Worm (Caenorhabditis elegans) whole organism, L4 larva: ENCODE data around the gene shpk-1.
A peak's percentile ranks its signal among the peaks of the same experiment; 100 is the strongest.

Experiments
- F44E2.7 ChIP-seq: fragments of 200-800 bp; sonication (Bioruptor generic); IDR thresholded peaks from 2 replicates; pipeline ENCODE4 v2.1.2; 2022; ENCODE audit warnings: missing genetic modification characterization, missing compliant biosample characterization
- aha-1 ChIP-seq: fragments of 150-350 bp; peaks from one replicate; lab custom pipeline; 2014; ENCODE audit warnings: missing biosample characterization, missing genetic modification characterization
- ama-1 ChIP-seq: fragments of 150-350 bp; optimal IDR thresholded peaks from 2 replicates; lab custom pipeline; 2014; ENCODE audit warnings: inconsistent platforms, mixed read lengths
- ceh-82 ChIP-seq: sonication (generic microtip); optimal IDR thresholded peaks from 2 replicates; lab custom pipeline; 2017; ENCODE audit warnings: missing biosample characterization, missing genetic modification characterization
- ces-1 ChIP-seq: fragments of 150-350 bp; sonication (generic microtip); optimal IDR thresholded peaks from 4 replicates; lab custom pipeline; 2014; ENCODE audit warnings: missing biosample characterization, missing genetic modification reagents, missing genetic modification characterization
- cey-2 ChIP-seq: sonication (generic microtip); optimal IDR thresholded peaks from 3 replicates; lab custom pipeline; 2017; ENCODE audit warnings: missing genetic modification characterization, mild to moderate bottlenecking, missing compliant biosample characterization, antibody characterized with exemption, borderline replicate concordance; ENCODE audit not compliant: insufficient read depth
- daf-12 ChIP-seq: fragments of 150-350 bp; optimal IDR thresholded peaks from 2 replicates; lab custom pipeline; 2014; ENCODE audit warnings: missing biosample characterization, missing genetic modification reagents, missing genetic modification characterization
- daf-16 ChIP-seq, 3 experiments: sonication (generic microtip); optimal IDR thresholded peaks; 2 replicates each; lab custom pipeline; 2016 to 2017; ENCODE audit warnings: missing genetic modification characterization in 3 of 3, missing genetic modification reagents in 3 of 3, mild to moderate bottlenecking in 2 of 3, missing compliant biosample characterization in 2 of 3, missing biosample characterization in 1 of 3, moderate library complexity in 1 of 3
- dmd-9 ChIP-seq: fragments of 200-800 bp; sonication (Bioruptor generic); IDR thresholded peaks from 2 replicates; pipeline ENCODE4 v1.3.6; 2022; ENCODE audit warnings: missing genetic modification reagents, missing genetic modification characterization, missing compliant biosample characterization
- dpl-1 ChIP-seq: fragments of 150-350 bp; optimal IDR thresholded peaks from 2 replicates; lab custom pipeline; 2014; ENCODE audit warnings: missing biosample characterization, missing genetic modification reagents, missing genetic modification characterization
- dve-1 ChIP-seq: sonication (generic microtip); optimal IDR thresholded peaks from 2 replicates; lab custom pipeline; 2017; ENCODE audit warnings: antibody characterized with exemption, mild to moderate bottlenecking, missing genetic modification characterization, missing compliant biosample characterization; ENCODE audit not compliant: insufficient read depth
- egl-43 ChIP-seq: fragments of 200-800 bp; sonication (Bioruptor generic); IDR thresholded peaks from 2 replicates; pipeline ENCODE4 v1.3.6; 2022; ENCODE audit warnings: missing genetic modification reagents, missing genetic modification characterization, missing compliant biosample characterization
- gei-8 ChIP-seq: fragments of 200-800 bp; sonication (Bioruptor generic); optimal IDR thresholded peaks from 2 replicates; lab custom pipeline; 2018; ENCODE audit warnings: mild to moderate bottlenecking, missing genetic modification characterization, missing compliant biosample characterization
- lin-38 ChIP-seq: fragments of 200-800 bp; sonication (Bioruptor generic); IDR thresholded peaks from 2 replicates; pipeline ENCODE4 v1.3.6; 2022; ENCODE audit warnings: missing genetic modification reagents, missing genetic modification characterization, missing compliant biosample characterization
- lin-39 ChIP-seq: fragments of 150-350 bp; optimal IDR thresholded peaks from 2 replicates; lab custom pipeline; 2014; ENCODE audit warnings: missing biosample characterization, missing genetic modification reagents, missing genetic modification characterization
- mxl-2 ChIP-seq: fragments of 200-800 bp; sonication (Bioruptor generic); conservative IDR thresholded peaks from 2 replicates; pipeline ENCODE4 v1.3.6; 2022; ENCODE audit warnings: missing genetic modification reagents, missing genetic modification characterization, missing compliant biosample characterization
- mxl-3 ChIP-seq: fragments of 200-800 bp; sonication (Bioruptor generic); optimal IDR thresholded peaks from 2 replicates; lab custom pipeline; 2018; ENCODE audit warnings: mild to moderate bottlenecking, missing genetic modification characterization, missing compliant biosample characterization
- nhr-10 ChIP-seq: fragments of 150-350 bp; optimal IDR thresholded peaks from 2 replicates; lab custom pipeline; 2014; ENCODE audit warnings: missing biosample characterization, missing genetic modification characterization
- nhr-102 ChIP-seq: sonication (generic microtip); optimal IDR thresholded peaks from 2 replicates; lab custom pipeline; 2016; ENCODE audit warnings: mild to moderate bottlenecking, missing genetic modification characterization, moderate library complexity, missing compliant biosample characterization
- nhr-237 ChIP-seq: sonication (generic microtip); optimal IDR thresholded peaks from 2 replicates; lab custom pipeline; 2017; ENCODE audit warnings: missing biosample characterization, missing genetic modification characterization
- nhr-77 ChIP-seq: fragments of 150-350 bp; optimal IDR thresholded peaks from 2 replicates; lab custom pipeline; 2014; ENCODE audit warnings: missing biosample characterization, missing genetic modification characterization
- pqm-1 ChIP-seq: sonication (generic microtip); optimal IDR thresholded peaks from 2 replicates; lab custom pipeline; 2017; ENCODE audit warnings: missing biosample characterization, missing genetic modification characterization
- sdz-12 ChIP-seq: fragments of 200-800 bp; sonication (Bioruptor generic); optimal IDR thresholded peaks from 2 replicates; lab custom pipeline; 2018; ENCODE audit warnings: mild to moderate bottlenecking, missing genetic modification characterization, missing compliant biosample characterization
- set-16 ChIP-seq: fragments of 200-800 bp; sonication (Bioruptor generic); IDR thresholded peaks from 2 replicates; pipeline ENCODE4 v1.3.6; 2022; ENCODE audit warnings: missing genetic modification reagents, missing genetic modification characterization, missing compliant biosample characterization
- snpc-4 ChIP-seq: fragments of 150-350 bp; optimal IDR thresholded peaks from 2 replicates; lab custom pipeline; 2014; ENCODE audit warnings: missing biosample characterization, missing genetic modification characterization
- spr-1 ChIP-seq: sonication (generic microtip); optimal IDR thresholded peaks from 2 replicates; lab custom pipeline; 2016; ENCODE audit warnings: mild to moderate bottlenecking, missing genetic modification characterization, missing compliant biosample characterization
- tra-1 ChIP-seq: fragments of 200-800 bp; sonication (Bioruptor generic); IDR thresholded peaks from 2 replicates; pipeline ENCODE4 v1.3.6; 2022; ENCODE audit warnings: missing genetic modification reagents, missing genetic modification characterization, missing compliant biosample characterization
- unc-62 ChIP-seq, 3 experiments: fragments of 150-350 bp in 1 of 3; sonication (generic microtip); optimal IDR thresholded peaks in 2 of 3; peaks in 1 of 3; 1 replicate in 1 of 3; 2 replicates in 2 of 3; lab custom pipeline; 2014 to 2017; ENCODE audit warnings: missing biosample characterization in 3 of 3, missing genetic modification characterization in 3 of 3, missing genetic modification reagents in 3 of 3, missing genotype in 1 of 3
- vab-7 ChIP-seq: fragments of 200-800 bp; sonication (Bioruptor generic); IDR thresholded peaks from 2 replicates; pipeline ENCODE4 v1.3.6; 2022; ENCODE audit warnings: missing genetic modification reagents, missing genetic modification characterization, missing compliant biosample characterization
- zip-2 ChIP-seq: fragments of 150-350 bp; optimal IDR thresholded peaks from 2 replicates; lab custom pipeline; 2014; ENCODE audit warnings: missing biosample characterization, missing genetic modification characterization

The shpk-1 gene

ce11 chrIII:13606016-13606530 lies 1.7 kb upstream of the shpk-1 start, which contains the start of gene act-5 (continued):
- TF ChIP-seq nhr-77 (tag; lab: Kevin White, UChicago) (peak; percentile 77), snpc-4 (no peak), nhr-102 (tag; lab: Kevin White, UChicago) (peak; percentile 74), dpl-1 (GFP tag; lab: Kevin White, UChicago) (no peak)

- no peak for TF ChIP-seq zip-2 (tag; lab: Kevin White, UChicago)
- no peak for TF ChIP-seq lin-38
- no peak for TF ChIP-seq unc-62 (GFP tag; optimal IDR thresholded peaks at IDR 0.05 in 1 of 2; lab: Kevin White, UChicago)
- no peak for TF ChIP-seq unc-62 (tag; optimal IDR thresholded peaks at IDR 0.05; lab: Kevin White, UChicago)
- TF ChIP-seq daf-16 (GFP tag; optimal IDR thresholded peaks at IDR 0.05; lab: Kevin White, UChicago) = no peak
- peak; percentile 37 for TF ChIP-seq daf-16 (tag; optimal IDR thresholded peaks at IDR 0.05; lab: Kevin White, UChicago)
- no peak for TF ChIP-seq gei-8
- no peak for TF ChIP-seq ces-1 (GFP tag; lab: Kevin White, UChicago)
- TF ChIP-seq spr-1 (tag; lab: Kevin White, UChicago) = no peak
- TF ChIP-seq lin-39 (tag; lab: Kevin White, UChicago) = no peak
- TF ChIP-seq ceh-82 (tag; lab: Kevin White, UChicago) = no peak
- TF ChIP-seq dve-1 = peak; percentile 23
- TF ChIP-seq nhr-237 = no peak
- TF ChIP-seq nhr-10 (tag; lab: Kevin White, UChicago) = no peak
- TF ChIP-seq pqm-1 = peak; percentile 28
Measured at ce11 chrIII:13606865-13607264, 955 bp upstream of the shpk-1 start.

- TF ChIP-seq ama-1 (lab: Kevin White, UChicago) (peak; percentile 36), daf-16 (GFP tag; optimal IDR thresholded peaks at IDR 0.05; lab: Kevin White, UChicago) (no peak), daf-16 (tag; optimal IDR thresholded peaks at IDR 0.05; lab: Kevin White, UChicago) (no peak), aha-1 (tag; lab: Kevin White, UChicago) (peak; percentile 77), nhr-10 (tag; lab: Kevin White, UChicago) (no peak), unc-62 (GFP tag; optimal IDR thresholded peaks at IDR 0.05 in 1 of 2; lab: Kevin White, UChicago) (peak in 1 of 2 experiments; percentile 77), unc-62 (tag; optimal IDR thresholded peaks at IDR 0.05; lab: Kevin White, UChicago) (no peak)
Measured at ce11 chrIII:13614206-13614605, 6.4 kb downstream of the shpk-1 start.

DNA sequence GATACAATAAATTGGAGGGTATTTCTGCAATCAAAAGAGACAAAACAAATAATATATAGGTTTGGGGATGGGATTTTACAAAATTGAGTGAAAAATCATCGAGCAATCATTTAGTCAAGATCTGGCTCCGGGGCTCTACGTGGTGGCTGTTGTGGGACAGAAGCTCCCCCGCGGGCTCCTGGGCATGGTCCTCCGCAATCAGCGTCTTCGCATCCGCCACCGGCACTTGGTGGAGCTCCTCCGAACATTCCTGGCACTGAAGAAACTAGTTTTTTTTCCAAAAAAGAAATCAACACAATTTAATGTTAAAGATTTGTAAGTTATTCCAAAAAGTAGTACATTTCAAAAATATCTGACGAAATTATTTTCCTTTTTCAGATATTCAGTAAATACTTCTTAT lies 6.9 kb downstream of the shpk-1 start:
- TF ChIP-seq vab-7 (GFP tag; lab: Robert Waterston, UW) = no peak
- TF ChIP-seq aha-1 (tag; lab: Kevin White, UChicago) = peak; percentile 13
- TF ChIP-seq set-16 (GFP tag; lab: Robert Waterston, UW) = peak; percentile 73
- peak; percentile 2 for TF ChIP-seq sdz-12
- TF ChIP-seq tra-1 (GFP tag; lab: Robert Waterston, UW) = no peak
- TF ChIP-seq cey-2 (tag; lab: Kevin White, UChicago) = no peak
- TF ChIP-seq, all 104 proteins: peak for 3

ce11 chrIII:13615530-13615929 lies 7.7 kb downstream of the shpk-1 start:
- TF ChIP-seq tra-1 (GFP tag; lab: Robert Waterston, UW) (peak; percentile 39; the same call in 1 of the 2 replicates), egl-43 (GFP tag; lab: Robert Waterston, UW) (peak; percentile 70; the same call in 1 of the 2 replicates), unc-62 (GFP tag; optimal IDR thresholded peaks at IDR 0.05 in 1 of 2; lab: Kevin White, UChicago) (no peak), unc-62 (tag; optimal IDR thresholded peaks at IDR 0.05; lab: Kevin White, UChicago) (no peak), mxl-2 (GFP tag; lab: Robert Waterston, UW) (peak; percentile 25; the same call in 1 of the 2 replicates), mxl-3 (GFP tag; lab: Kevin White, UChicago) (no peak), daf-12 (tag; lab: Kevin White, UChicago) (no peak), F44E2.7 (GFP tag; lab: Robert Waterston, UW) (0 out of 2 replicates have a peak, but pooled peaks have one; percentile 41), dmd-9 (0 out of 2 replicates have a peak, but pooled peaks have one; percentile 43), set-16 (GFP tag; lab: Robert Waterston, UW) (peak; percentile 95)
- TF ChIP-seq, all 104 proteins: peak for 6
